Worm (Caenorhabditis elegans): ENCODE data around the gene lmp-1.

lmp-1 gene

DNA sequence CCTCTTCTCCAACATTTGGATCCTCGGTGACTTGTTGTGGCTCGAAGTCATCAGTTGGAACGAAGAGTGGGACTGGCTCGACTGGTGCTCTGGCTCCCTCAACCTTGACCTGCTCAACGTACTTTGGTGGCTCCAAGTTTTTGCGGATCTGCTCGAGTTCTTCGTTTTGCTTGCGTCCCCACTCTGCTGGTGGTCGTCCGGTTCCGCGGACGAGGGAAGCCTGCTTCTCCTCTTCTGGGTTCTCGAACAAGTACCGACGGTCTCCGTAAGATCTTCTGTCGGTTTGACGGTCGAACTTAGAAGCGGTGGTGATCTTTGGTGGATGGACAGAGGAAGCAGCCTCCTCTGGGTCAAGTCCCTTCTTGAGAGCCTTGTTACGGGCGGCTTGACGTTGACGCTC lies 31.2 kb upstream of the lmp-1 start:
- TF ChIP-seq hmbx-1 (tag; optimal IDR thresholded peaks at IDR 0.05): no peak
- no peak for TF ChIP-seq F13C5.2 (tag; optimal IDR thresholded peaks at IDR 0.05)
- no peak for TF ChIP-seq ets-7 (tag; optimal IDR thresholded peaks at IDR 0.05)
- no peak for TF ChIP-seq ceh-36 (tag; optimal IDR thresholded peaks at IDR 0.05)

DNA sequence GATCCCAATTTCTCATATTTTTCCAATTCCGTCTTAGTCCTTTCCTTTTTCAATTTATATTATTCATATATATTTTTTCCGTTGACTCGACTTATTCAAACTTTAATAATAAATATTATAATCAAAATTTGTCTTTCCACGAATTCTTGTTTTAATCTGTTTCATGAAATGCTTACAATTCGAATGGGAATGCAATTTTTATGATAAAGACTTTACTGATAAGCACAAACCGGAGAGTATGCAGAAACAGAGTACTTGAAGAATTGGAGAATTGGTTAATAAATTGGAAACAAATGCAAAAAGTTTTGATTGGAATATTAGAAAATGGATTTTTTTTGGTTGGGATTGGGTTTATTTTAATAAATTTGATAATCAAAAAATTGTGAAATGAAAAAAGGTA lies 30.8 kb upstream of the lmp-1 start:
- TF ChIP-seq sea-1 (GFP tag; conservative IDR thresholded peaks at IDR 0.05): no peak
- no peak for TF ChIP-seq ceh-36 (tag; optimal IDR thresholded peaks at IDR 0.05)
- no peak for TF ChIP-seq scrt-1 (GFP tag; IDR thresholded peaks at IDR 0.05)
- TF ChIP-seq hmbx-1 (tag; optimal IDR thresholded peaks at IDR 0.05): no peak
- no peak for TF ChIP-seq ama-1 (optimal IDR thresholded peaks at IDR 0.05)
- TF ChIP-seq F13C5.2 (tag; optimal IDR thresholded peaks at IDR 0.05): no peak
- TF ChIP-seq tbx-37 (GFP tag; conservative IDR thresholded peaks at IDR 0.05): no peak
- TF ChIP-seq aly-1 (tag; optimal IDR thresholded peaks at IDR 0.05): no peak
- no peak for TF ChIP-seq hmg-4 (GFP tag; optimal IDR thresholded peaks at IDR 0.05)
- no peak for TF ChIP-seq pes-1 (GFP tag; IDR thresholded peaks at IDR 0.05)
- TF ChIP-seq tra-4 (tag; optimal IDR thresholded peaks at IDR 0.05): no peak
- TF ChIP-seq flt-1 (GFP tag; IDR thresholded peaks at IDR 0.05): no peak
- TF ChIP-seq ets-7 (tag; optimal IDR thresholded peaks at IDR 0.05): no peak
- no peak for TF ChIP-seq ceh-13 (GFP tag; optimal IDR thresholded peaks at IDR 0.05)

DNA sequence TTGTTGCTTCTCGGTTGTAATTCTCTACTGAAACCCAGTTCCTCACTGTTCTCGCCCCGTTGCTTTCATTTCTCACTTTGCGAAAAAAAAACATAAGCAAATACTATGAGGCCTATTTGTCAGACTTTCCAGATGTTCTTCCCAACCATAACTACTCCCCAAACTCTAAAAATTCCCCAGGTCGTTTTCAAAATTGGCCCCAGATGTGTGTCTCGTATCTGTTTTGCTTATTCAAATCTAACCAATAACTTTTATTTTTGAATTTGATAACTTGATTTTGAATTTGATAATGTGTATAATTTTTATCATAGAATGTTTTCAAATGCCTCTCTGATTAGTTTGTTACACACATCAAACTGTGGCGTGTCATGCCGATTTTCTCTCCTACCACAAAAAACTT lies 30.3 kb upstream of the lmp-1 start:
- TF ChIP-seq F13C5.2 (tag; optimal IDR thresholded peaks at IDR 0.05) (no peak), ets-7 (tag; optimal IDR thresholded peaks at IDR 0.05) (no peak), tbx-37 (GFP tag; conservative IDR thresholded peaks at IDR 0.05) (no peak), aly-1 (tag; optimal IDR thresholded peaks at IDR 0.05) (no peak), B0310.2 (tag; optimal IDR thresholded peaks at IDR 0.05) (no peak), sea-1 (GFP tag; conservative IDR thresholded peaks at IDR 0.05) (no peak), flt-1 (GFP tag; IDR thresholded peaks at IDR 0.05) (no peak), tra-4 (tag; optimal IDR thresholded peaks at IDR 0.05) (no peak), ceh-36 (tag; optimal IDR thresholded peaks at IDR 0.05) (no peak), pes-1 (GFP tag; IDR thresholded peaks at IDR 0.05) (no peak), hnd-1 (tag; optimal IDR thresholded peaks at IDR 0.05) (no peak), hmbx-1 (tag; optimal IDR thresholded peaks at IDR 0.05) (no peak), ceh-13 (GFP tag; optimal IDR thresholded peaks at IDR 0.05) (no peak), ama-1 (optimal IDR thresholded peaks at IDR 0.05) (no peak), hmg-4 (GFP tag; optimal IDR thresholded peaks at IDR 0.05) (no peak), tbx-11 (GFP tag; IDR thresholded peaks at IDR 0.05) (no peak), scrt-1 (GFP tag; IDR thresholded peaks at IDR 0.05) (no peak)

ce11 chrX:6405905-6406304 lies 28.4 kb upstream of the lmp-1 start:
- no peak for TF ChIP-seq hnd-1 (tag; optimal IDR thresholded peaks at IDR 0.05)
- no peak for TF ChIP-seq hmbx-1 (tag; optimal IDR thresholded peaks at IDR 0.05)
- TF ChIP-seq B0310.2 (tag; optimal IDR thresholded peaks at IDR 0.05): no peak
- TF ChIP-seq ets-7 (tag; optimal IDR thresholded peaks at IDR 0.05): no peak
- TF ChIP-seq ceh-13 (GFP tag; optimal IDR thresholded peaks at IDR 0.05): no peak
- TF ChIP-seq tbx-37 (GFP tag; conservative IDR thresholded peaks at IDR 0.05): no peak
- TF ChIP-seq flt-1 (GFP tag; IDR thresholded peaks at IDR 0.05): no peak
- no peak for TF ChIP-seq tbx-11 (GFP tag; IDR thresholded peaks at IDR 0.05)
- no peak for TF ChIP-seq ceh-36 (tag; optimal IDR thresholded peaks at IDR 0.05)
- no peak for TF ChIP-seq ama-1 (optimal IDR thresholded peaks at IDR 0.05)
- TF ChIP-seq sea-1 (GFP tag; conservative IDR thresholded peaks at IDR 0.05): no peak
- no peak for TF ChIP-seq hmg-4 (GFP tag; optimal IDR thresholded peaks at IDR 0.05)

ce11 chrX:6403122-6403521 lies 25.6 kb upstream of the lmp-1 start, which contains the start of gene glt-4:
Gene glt-4, plus strand, starts transcription at chrX:6403422.
- no peak for TF ChIP-seq hnd-1 (tag; optimal IDR thresholded peaks at IDR 0.05)
- TF ChIP-seq ceh-13 (GFP tag; optimal IDR thresholded peaks at IDR 0.05): no peak
- no peak for TF ChIP-seq ceh-36 (tag; optimal IDR thresholded peaks at IDR 0.05)
- no peak for TF ChIP-seq pes-1 (GFP tag; IDR thresholded peaks at IDR 0.05)

DNA sequence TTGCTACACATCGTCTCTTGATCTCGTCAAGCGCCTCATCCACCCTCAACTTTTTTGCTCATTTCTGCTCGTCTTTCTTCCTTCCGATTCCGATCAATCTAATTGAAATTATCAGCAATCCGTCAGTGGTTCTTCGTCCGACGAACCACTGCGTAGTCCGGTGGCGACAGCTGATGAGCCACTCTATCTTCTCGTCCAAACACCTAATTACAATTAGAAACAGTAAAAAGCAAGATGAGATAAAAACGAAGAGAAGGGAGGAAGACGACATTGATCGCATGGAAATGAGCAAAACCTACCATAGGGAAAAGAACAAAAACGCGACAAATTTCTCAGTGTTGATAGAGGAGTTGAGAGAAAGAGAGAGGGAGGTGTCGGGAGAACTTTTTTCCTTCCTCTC lies 22.0 kb upstream of the lmp-1 start:
- no peak for TF ChIP-seq sea-1 (GFP tag; conservative IDR thresholded peaks at IDR 0.05)
- no peak for TF ChIP-seq F13C5.2 (tag; optimal IDR thresholded peaks at IDR 0.05)
- no peak for TF ChIP-seq tbx-37 (GFP tag; conservative IDR thresholded peaks at IDR 0.05)

DNA sequence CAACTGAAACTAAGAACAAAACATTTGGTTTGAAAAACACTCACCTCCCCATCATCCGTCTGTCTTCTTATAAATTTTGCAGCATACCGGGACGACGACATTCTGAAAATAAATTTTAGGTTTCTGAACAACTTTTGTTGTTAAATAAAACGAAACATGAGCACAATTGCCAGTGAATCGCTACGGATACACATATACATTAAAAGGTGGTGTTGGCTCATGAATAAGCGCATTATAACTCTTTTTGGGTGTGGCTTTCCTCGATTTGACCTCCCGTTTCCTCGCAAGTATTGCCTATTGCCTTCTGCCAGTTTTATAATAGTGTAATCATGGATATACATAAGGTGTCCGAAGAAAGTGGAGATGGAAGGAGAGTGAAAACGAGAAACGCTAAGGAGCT lies 14.0 kb upstream of the lmp-1 start, which contains the start of gene igcm-2:
Gene igcm-2 (minus strand): TSS at position 101 of the 400 bp plus-strand sequence.
- TF ChIP-seq aly-1 (tag; optimal IDR thresholded peaks at IDR 0.05) (no peak), flt-1 (GFP tag; IDR thresholded peaks at IDR 0.05) (no peak), B0310.2 (tag; optimal IDR thresholded peaks at IDR 0.05) (no peak), hmbx-1 (tag; optimal IDR thresholded peaks at IDR 0.05) (no peak), scrt-1 (GFP tag; IDR thresholded peaks at IDR 0.05) (no peak), hmg-4 (GFP tag; optimal IDR thresholded peaks at IDR 0.05) (no peak), sea-1 (GFP tag; conservative IDR thresholded peaks at IDR 0.05) (no peak), ama-1 (optimal IDR thresholded peaks at IDR 0.05) (no peak), pes-1 (GFP tag; IDR thresholded peaks at IDR 0.05) (no peak), tbx-11 (GFP tag; IDR thresholded peaks at IDR 0.05) (no peak), ets-7 (tag; optimal IDR thresholded peaks at IDR 0.05) (no peak), hnd-1 (tag; optimal IDR thresholded peaks at IDR 0.05) (no peak), F13C5.2 (tag; optimal IDR thresholded peaks at IDR 0.05) (no peak), ceh-36 (tag; optimal IDR thresholded peaks at IDR 0.05) (no peak), tra-4 (tag; optimal IDR thresholded peaks at IDR 0.05) (no peak), ceh-13 (GFP tag; optimal IDR thresholded peaks at IDR 0.05) (no peak), tbx-37 (GFP tag; conservative IDR thresholded peaks at IDR 0.05) (no peak)

- no peak for TF ChIP-seq flt-1 (GFP tag; IDR thresholded peaks at IDR 0.05)
Observed at ce11 chrX:6388639-6389038, 11.2 kb upstream of the lmp-1 start.

Data from whole organism, early embryonic.